Worm (Caenorhabditis elegans): ENCODE measurements around the gene ver-4.

Gene ver-4

ce11 chrX:10982051-10982450 lies at the start of gene ver-4:
TSS of gene ver-4 (plus strand) at chrX:10982351.
- no peak for TF ChIP-seq sea-1 (GFP tag; conservative IDR thresholded peaks at IDR 0.05)
- TF ChIP-seq B0310.2 (tag; optimal IDR thresholded peaks at IDR 0.05) = no peak
- TF ChIP-seq F13C5.2 (tag; optimal IDR thresholded peaks at IDR 0.05) = no peak
- TF ChIP-seq tra-4 (tag; optimal IDR thresholded peaks at IDR 0.05) = no peak
- TF ChIP-seq tbx-37 (GFP tag; conservative IDR thresholded peaks at IDR 0.05) = no peak
- no peak for TF ChIP-seq ceh-36 (tag; optimal IDR thresholded peaks at IDR 0.05)
- no peak for TF ChIP-seq ets-7 (tag; optimal IDR thresholded peaks at IDR 0.05)
- TF ChIP-seq ceh-13 (GFP tag; optimal IDR thresholded peaks at IDR 0.05) = no peak
- TF ChIP-seq hnd-1 (tag; optimal IDR thresholded peaks at IDR 0.05) = no peak
- no peak for TF ChIP-seq flt-1 (GFP tag; IDR thresholded peaks at IDR 0.05)
- TF ChIP-seq tbx-11 (GFP tag; IDR thresholded peaks at IDR 0.05) = no peak
- no peak for TF ChIP-seq scrt-1 (GFP tag; IDR thresholded peaks at IDR 0.05)

ce11 chrX:10933308-10934014 lies 48.7 kb upstream of the ver-4 start:
- no peak for TF ChIP-seq sea-1 (GFP tag; conservative IDR thresholded peaks at IDR 0.05)
- TF ChIP-seq B0310.2 (tag; optimal IDR thresholded peaks at IDR 0.05) = no peak
- TF ChIP-seq ets-7 (tag; optimal IDR thresholded peaks at IDR 0.05) = no peak
- TF ChIP-seq aly-1 (tag; optimal IDR thresholded peaks at IDR 0.05) = no peak
- no peak for TF ChIP-seq hmbx-1 (tag; optimal IDR thresholded peaks at IDR 0.05)
- no peak for TF ChIP-seq hnd-1 (tag; optimal IDR thresholded peaks at IDR 0.05)
- TF ChIP-seq ceh-13 (GFP tag; optimal IDR thresholded peaks at IDR 0.05) = no peak
- TF ChIP-seq tbx-11 (GFP tag; IDR thresholded peaks at IDR 0.05) = no peak
- no peak for TF ChIP-seq pes-1 (GFP tag; IDR thresholded peaks at IDR 0.05)
- no peak for TF ChIP-seq tra-4 (tag; optimal IDR thresholded peaks at IDR 0.05)
- TF ChIP-seq hmg-4 (GFP tag; optimal IDR thresholded peaks at IDR 0.05) = no peak
- no peak for TF ChIP-seq F13C5.2 (tag; optimal IDR thresholded peaks at IDR 0.05)
- TF ChIP-seq tbx-37 (GFP tag; conservative IDR thresholded peaks at IDR 0.05) = no peak

ce11 chrX:10941255-10941654 lies 40.9 kb upstream of the ver-4 start, which contains the start of gene pho-7:
TSS of gene pho-7 (minus strand) at chrX:10941355.
- TF ChIP-seq tbx-37 (GFP tag; conservative IDR thresholded peaks at IDR 0.05) (no peak), tra-4 (tag; optimal IDR thresholded peaks at IDR 0.05) (no peak), scrt-1 (GFP tag; IDR thresholded peaks at IDR 0.05) (no peak), hmg-4 (GFP tag; optimal IDR thresholded peaks at IDR 0.05) (no peak), ceh-36 (tag; optimal IDR thresholded peaks at IDR 0.05) (no peak), F13C5.2 (tag; optimal IDR thresholded peaks at IDR 0.05) (no peak), B0310.2 (tag; optimal IDR thresholded peaks at IDR 0.05) (no peak), tbx-11 (GFP tag; IDR thresholded peaks at IDR 0.05) (no peak), aly-1 (tag; optimal IDR thresholded peaks at IDR 0.05) (no peak), ceh-13 (GFP tag; optimal IDR thresholded peaks at IDR 0.05) (no peak), sea-1 (GFP tag; conservative IDR thresholded peaks at IDR 0.05) (no peak), pes-1 (GFP tag; IDR thresholded peaks at IDR 0.05) (no peak), ets-7 (tag; optimal IDR thresholded peaks at IDR 0.05) (no peak), hmbx-1 (tag; optimal IDR thresholded peaks at IDR 0.05) (no peak), flt-1 (GFP tag; IDR thresholded peaks at IDR 0.05) (no peak)

DNA sequence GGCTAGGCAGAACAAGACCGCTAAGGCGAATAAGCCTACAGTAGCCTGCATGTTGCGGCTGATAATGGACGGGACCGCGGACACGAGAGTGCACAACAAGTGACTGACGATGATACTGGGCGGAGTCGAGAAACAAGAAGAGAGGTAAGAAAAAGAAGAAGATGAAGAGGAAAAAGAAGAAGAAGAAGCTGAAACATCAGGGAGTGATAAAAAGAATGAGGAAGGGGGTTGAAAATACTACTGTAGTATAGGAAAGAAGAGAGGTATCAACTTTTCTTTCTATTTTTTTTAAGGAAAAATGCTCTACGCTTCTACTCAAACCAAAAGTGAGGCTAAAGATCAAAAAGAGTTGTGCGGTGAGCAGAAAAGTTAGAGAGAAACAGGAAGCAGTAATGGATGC lies 33.3 kb upstream of the ver-4 start, which contains the start of gene T21B6.3:
Gene T21B6.3 (minus strand): TSS at position 101 of the 400 bp plus-strand sequence.
- TF ChIP-seq pes-1 (GFP tag; IDR thresholded peaks at IDR 0.05) = no peak
- no peak for TF ChIP-seq scrt-1 (GFP tag; IDR thresholded peaks at IDR 0.05)
- no peak for TF ChIP-seq B0310.2 (tag; optimal IDR thresholded peaks at IDR 0.05)
- TF ChIP-seq hmbx-1 (tag; optimal IDR thresholded peaks at IDR 0.05) = no peak
- TF ChIP-seq tra-4 (tag; optimal IDR thresholded peaks at IDR 0.05) = no peak
- no peak for TF ChIP-seq aly-1 (tag; optimal IDR thresholded peaks at IDR 0.05)
- no peak for TF ChIP-seq ets-7 (tag; optimal IDR thresholded peaks at IDR 0.05)
- no peak for TF ChIP-seq F13C5.2 (tag; optimal IDR thresholded peaks at IDR 0.05)
- TF ChIP-seq hnd-1 (tag; optimal IDR thresholded peaks at IDR 0.05) = no peak
- no peak for TF ChIP-seq ceh-36 (tag; optimal IDR thresholded peaks at IDR 0.05)
- TF ChIP-seq flt-1 (GFP tag; IDR thresholded peaks at IDR 0.05) = no peak
- TF ChIP-seq ceh-13 (GFP tag; optimal IDR thresholded peaks at IDR 0.05) = no peak
- TF ChIP-seq sea-1 (GFP tag; conservative IDR thresholded peaks at IDR 0.05) = no peak
- no peak for TF ChIP-seq hmg-4 (GFP tag; optimal IDR thresholded peaks at IDR 0.05)
- no peak for TF ChIP-seq tbx-37 (GFP tag; conservative IDR thresholded peaks at IDR 0.05)
- TF ChIP-seq tbx-11 (GFP tag; IDR thresholded peaks at IDR 0.05) = no peak
- no peak for TF ChIP-seq ama-1 (optimal IDR thresholded peaks at IDR 0.05)

DNA sequence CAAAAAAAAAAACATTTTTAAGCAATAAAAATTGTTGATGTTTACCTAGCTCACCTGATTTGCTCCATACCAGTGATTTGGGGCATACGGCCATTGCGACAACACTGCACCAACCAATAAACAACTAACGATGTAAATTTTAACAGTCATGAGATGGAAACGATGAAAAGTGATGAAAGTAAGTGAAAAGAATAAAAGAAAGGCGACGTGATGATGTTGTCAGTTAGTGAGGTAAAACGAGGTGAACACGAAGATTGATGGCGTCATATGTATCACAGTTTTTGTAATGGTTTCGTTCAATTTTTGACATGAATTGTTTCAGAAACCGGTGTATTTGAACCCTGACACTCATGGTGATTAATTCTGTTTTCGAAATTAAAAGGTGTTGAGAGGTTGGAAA lies 31.0 kb upstream of the ver-4 start, which contains the start of gene K09C8.7:
Gene K09C8.7 (minus strand): TSS at position 226 of the 400 bp plus-strand sequence.
- TF ChIP-seq pes-1 (GFP tag; IDR thresholded peaks at IDR 0.05) (no peak), ceh-36 (tag; optimal IDR thresholded peaks at IDR 0.05) (no peak), tra-4 (tag; optimal IDR thresholded peaks at IDR 0.05) (no peak), tbx-37 (GFP tag; conservative IDR thresholded peaks at IDR 0.05) (no peak), ama-1 (optimal IDR thresholded peaks at IDR 0.05) (no peak), B0310.2 (tag; optimal IDR thresholded peaks at IDR 0.05) (no peak), F13C5.2 (tag; optimal IDR thresholded peaks at IDR 0.05) (no peak), sea-1 (GFP tag; conservative IDR thresholded peaks at IDR 0.05) (no peak), ceh-13 (GFP tag; optimal IDR thresholded peaks at IDR 0.05) (no peak), tbx-11 (GFP tag; IDR thresholded peaks at IDR 0.05) (no peak), hmg-4 (GFP tag; optimal IDR thresholded peaks at IDR 0.05) (no peak), scrt-1 (GFP tag; IDR thresholded peaks at IDR 0.05) (no peak), ets-7 (tag; optimal IDR thresholded peaks at IDR 0.05) (no peak), hmbx-1 (tag; optimal IDR thresholded peaks at IDR 0.05) (no peak)

DNA sequence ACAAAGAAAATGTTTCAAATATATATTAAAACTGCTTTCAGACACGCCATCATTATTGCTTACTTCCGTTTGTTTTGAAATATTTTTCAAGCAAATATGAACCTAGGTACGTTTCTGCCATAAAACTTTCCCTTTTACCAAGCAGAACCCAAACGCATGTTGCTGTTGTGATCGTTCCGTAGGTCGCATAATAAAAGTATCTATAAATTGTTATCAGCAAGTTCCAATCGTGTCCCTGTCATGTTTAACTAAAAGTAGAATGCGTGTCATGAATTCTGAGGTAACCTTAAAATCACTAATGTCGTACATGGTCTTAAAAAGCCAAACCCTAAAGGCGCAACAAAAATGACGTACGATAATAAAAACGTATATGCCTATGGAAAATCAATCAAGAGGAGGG lies 30.2 kb upstream of the ver-4 start:
- TF ChIP-seq sea-1 (GFP tag; conservative IDR thresholded peaks at IDR 0.05) = no peak
- TF ChIP-seq hnd-1 (tag; optimal IDR thresholded peaks at IDR 0.05) = no peak
- TF ChIP-seq tbx-11 (GFP tag; IDR thresholded peaks at IDR 0.05) = no peak
- no peak for TF ChIP-seq tra-4 (tag; optimal IDR thresholded peaks at IDR 0.05)
- TF ChIP-seq aly-1 (tag; optimal IDR thresholded peaks at IDR 0.05) = no peak
- no peak for TF ChIP-seq flt-1 (GFP tag; IDR thresholded peaks at IDR 0.05)
- no peak for TF ChIP-seq scrt-1 (GFP tag; IDR thresholded peaks at IDR 0.05)

- no peak for TF ChIP-seq sea-1 (GFP tag; conservative IDR thresholded peaks at IDR 0.05)
- TF ChIP-seq pes-1 (GFP tag; IDR thresholded peaks at IDR 0.05) = no peak
- no peak for TF ChIP-seq hmg-4 (GFP tag; optimal IDR thresholded peaks at IDR 0.05)
- no peak for TF ChIP-seq F13C5.2 (tag; optimal IDR thresholded peaks at IDR 0.05)
- TF ChIP-seq ama-1 (optimal IDR thresholded peaks at IDR 0.05) = no peak
- TF ChIP-seq ets-7 (tag; optimal IDR thresholded peaks at IDR 0.05) = no peak
- TF ChIP-seq tbx-37 (GFP tag; conservative IDR thresholded peaks at IDR 0.05) = no peak
- no peak for TF ChIP-seq hmbx-1 (tag; optimal IDR thresholded peaks at IDR 0.05)
- TF ChIP-seq tbx-11 (GFP tag; IDR thresholded peaks at IDR 0.05) = no peak
- TF ChIP-seq scrt-1 (GFP tag; IDR thresholded peaks at IDR 0.05) = no peak
- no peak for TF ChIP-seq aly-1 (tag; optimal IDR thresholded peaks at IDR 0.05)
- TF ChIP-seq ceh-13 (GFP tag; optimal IDR thresholded peaks at IDR 0.05) = no peak
- no peak for TF ChIP-seq hnd-1 (tag; optimal IDR thresholded peaks at IDR 0.05)
Measured at ce11 chrX:10953834-10954233, 28.3 kb upstream of the ver-4 start, which contains the start of gene pbo-4. TSS of gene pbo-4 (plus strand) at chrX:10954134.
